Worm (Caenorhabditis elegans) whole organism, L4 larva: ENCODE data around the gene C45G9.4.

ENCODE experiments used
- R02D3.7 ChIP-seq: fragments of 150-350 bp; sonication (generic microtip); optimal IDR thresholded peaks from 3 replicates; lab custom pipeline; 2014; ENCODE audit warnings: missing biosample characterization, missing genetic modification characterization
- dmd-6 ChIP-seq: fragments of 200-800 bp; sonication (Bioruptor generic); IDR thresholded peaks from 2 replicates; pipeline ENCODE4 v1.3.6; 2022; ENCODE audit warnings: missing genetic modification reagents, missing genetic modification characterization, missing compliant biosample characterization
- egl-27 ChIP-seq: sonication (generic microtip); optimal IDR thresholded peaks from 3 replicates; lab custom pipeline; 2017; ENCODE audit warnings: missing biosample characterization, missing genetic modification reagents, missing genetic modification characterization
- hlh-30 ChIP-seq: sonication (generic microtip); optimal IDR thresholded peaks from 2 replicates; lab custom pipeline; 2017; ENCODE audit warnings: antibody characterized with exemption, mild to moderate bottlenecking, missing genetic modification characterization, missing compliant biosample characterization; ENCODE audit not compliant: insufficient read depth
- set-16 ChIP-seq: fragments of 200-800 bp; sonication (Bioruptor generic); IDR thresholded peaks from 2 replicates; pipeline ENCODE4 v1.3.6; 2022; ENCODE audit warnings: missing genetic modification reagents, missing genetic modification characterization, missing compliant biosample characterization

DNA sequence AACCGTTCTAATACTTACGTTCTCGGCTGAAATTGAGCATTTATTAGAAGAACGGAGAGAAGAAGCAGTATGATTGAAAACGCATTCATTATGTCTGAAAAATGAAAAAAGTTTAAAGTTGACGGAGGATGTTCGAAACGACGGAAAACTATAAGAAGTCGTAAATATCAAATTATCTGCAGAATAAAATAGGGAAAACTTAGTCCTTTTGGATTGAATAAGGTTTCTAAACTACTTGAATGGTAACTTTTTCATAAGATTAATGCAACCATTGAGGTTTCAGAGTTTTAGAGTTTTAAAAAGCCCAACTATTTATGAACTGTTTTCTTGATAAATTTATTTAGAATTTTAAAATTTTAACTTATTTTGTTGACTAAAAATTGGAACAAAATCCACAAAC, 9.0 kb downstream of the C45G9.4 start, which contains the start of gene C45G9.12:
- no peak for TF ChIP-seq egl-27 (tag; lab: Kevin White, UChicago)
- TF ChIP-seq hlh-30 (tag; lab: Kevin White, UChicago): no peak
- no peak for TF ChIP-seq R02D3.7 (tag; lab: Kevin White, UChicago)
- TF ChIP-seq dmd-6: no peak
- TF ChIP-seq set-16 (GFP tag; lab: Robert Waterston, UW): no peak
